Worm (Caenorhabditis elegans) whole organism, mixed stage, embryonic: Measurements from ENCODE around the gene F17C11.6.

Experiments
- M03D4.4 ChIP-seq: sonication (generic microtip); optimal IDR thresholded peaks from 2 replicates; lab custom pipeline; 2017; ENCODE audit warnings: mild to moderate bottlenecking, missing genetic modification characterization, missing compliant biosample characterization
- bed-3 ChIP-seq: fragments of 200-800 bp; sonication (Bioruptor generic); optimal IDR thresholded peaks from 3 replicates; lab custom pipeline; 2018; ENCODE audit warnings: mild to moderate bottlenecking, missing genetic modification characterization, moderate library complexity, missing compliant biosample characterization
- blmp-1 ChIP-seq: fragments of 150-350 bp; optimal IDR thresholded peaks from 2 replicates; lab custom pipeline; 2014; ENCODE audit warnings: missing biosample characterization, missing genetic modification characterization
- ceh-39 ChIP-seq: fragments of 150-350 bp; optimal IDR thresholded peaks from 2 replicates; lab custom pipeline; 2014; ENCODE audit warnings: missing biosample characterization, missing genetic modification characterization
- ceh-83 ChIP-seq: fragments of 200-800 bp; sonication (Bioruptor generic); optimal IDR thresholded peaks from 2 replicates; lab custom pipeline; 2018; ENCODE audit warnings: mild to moderate bottlenecking, missing genetic modification characterization, missing compliant biosample characterization
- ces-1 ChIP-seq: fragments of 150-350 bp; optimal IDR thresholded peaks from 2 replicates; lab custom pipeline; 2014; ENCODE audit warnings: missing biosample characterization, missing genetic modification reagents, missing genetic modification characterization
- cnd-1 ChIP-seq: fragments of 200-800 bp; sonication (Bioruptor generic); optimal IDR thresholded peaks from 2 replicates; lab custom pipeline; 2018; ENCODE audit warnings: mild to moderate bottlenecking, missing genetic modification characterization, missing compliant biosample characterization
- drap-1 ChIP-seq: fragments of 200-800 bp; sonication (Bioruptor generic); optimal IDR thresholded peaks from 3 replicates; lab custom pipeline; 2018; ENCODE audit warnings: mild to moderate bottlenecking, missing genetic modification characterization, missing compliant biosample characterization
- elt-1 ChIP-seq: sonication (generic microtip); optimal IDR thresholded peaks from 2 replicates; lab custom pipeline; 2017; ENCODE audit warnings: missing genetic modification characterization, mild to moderate bottlenecking, missing compliant biosample characterization, antibody characterized with exemption, moderate library complexity, borderline replicate concordance; ENCODE audit not compliant: insufficient read depth
- elt-3 ChIP-seq: fragments of 150-350 bp; optimal IDR thresholded peaks from 2 replicates; lab custom pipeline; 2014; ENCODE audit warnings: missing biosample characterization, missing genetic modification characterization
- flh-1 ChIP-seq: fragments of 200-800 bp; sonication (Bioruptor generic); optimal IDR thresholded peaks from 2 replicates; lab custom pipeline; 2018; ENCODE audit warnings: mild to moderate bottlenecking, missing genetic modification characterization, moderate library complexity, missing compliant biosample characterization
- hlh-1 ChIP-seq: fragments of 150-350 bp; optimal IDR thresholded peaks from 2 replicates; lab custom pipeline; 2014; ENCODE audit warnings: missing biosample characterization, missing genetic modification reagents, missing genetic modification characterization
- lin-13 ChIP-seq: fragments of 150-350 bp; optimal IDR thresholded peaks from 2 replicates; lab custom pipeline; 2014; ENCODE audit warnings: missing biosample characterization, missing genetic modification characterization
- lin-32 ChIP-seq: fragments of 200-800 bp; sonication (Bioruptor generic); optimal IDR thresholded peaks from 2 replicates; lab custom pipeline; 2018; ENCODE audit warnings: mild to moderate bottlenecking, missing genetic modification characterization, missing compliant biosample characterization
- lsy-2 ChIP-seq: fragments of 150-350 bp; optimal IDR thresholded peaks from 2 replicates; lab custom pipeline; 2014; ENCODE audit warnings: missing biosample characterization, missing genetic modification characterization
- mab-5 ChIP-seq: fragments of 150-350 bp; optimal IDR thresholded peaks from 2 replicates; lab custom pipeline; 2014; ENCODE audit warnings: missing biosample characterization, missing genetic modification characterization
- mep-1 ChIP-seq: fragments of 150-350 bp; optimal IDR thresholded peaks from 2 replicates; lab custom pipeline; 2017; ENCODE audit warnings: missing biosample characterization, missing genetic modification reagents, missing genetic modification characterization, inconsistent platforms
- mls-2 ChIP-seq: sonication (generic microtip); optimal IDR thresholded peaks from 2 replicates; lab custom pipeline; 2016; ENCODE audit warnings: mild to moderate bottlenecking, missing genetic modification characterization, moderate library complexity, missing compliant biosample characterization
- nhr-12 ChIP-seq: fragments of 150-350 bp; optimal IDR thresholded peaks from 2 replicates; lab custom pipeline; 2014; ENCODE audit warnings: missing biosample characterization, missing genetic modification characterization
- nhr-2 ChIP-seq: fragments of 150-350 bp; optimal IDR thresholded peaks from 2 replicates; lab custom pipeline; 2014; ENCODE audit warnings: missing biosample characterization, missing genetic modification characterization
- nhr-237 ChIP-seq: fragments of 150-350 bp; optimal IDR thresholded peaks from 2 replicates; lab custom pipeline; 2014; ENCODE audit warnings: missing biosample characterization, missing genetic modification characterization
- nhr-28 ChIP-seq: fragments of 150-350 bp; optimal IDR thresholded peaks from 2 replicates; lab custom pipeline; 2014; ENCODE audit warnings: missing biosample characterization, missing genetic modification characterization
- nhr-76 ChIP-seq: sonication (generic microtip); optimal IDR thresholded peaks from 2 replicates; lab custom pipeline; 2017; ENCODE audit warnings: missing biosample characterization, missing genetic modification characterization
- snpc-4 ChIP-seq: fragments of 150-350 bp; optimal IDR thresholded peaks from 2 replicates; lab custom pipeline; 2014; ENCODE audit warnings: missing biosample characterization, missing genetic modification characterization
- sptf-1 ChIP-seq: sonication (generic microtip); optimal IDR thresholded peaks from 2 replicates; lab custom pipeline; 2017; ENCODE audit warnings: mild to moderate bottlenecking, missing genetic modification characterization, moderate library complexity, missing compliant biosample characterization
- tbx-8 ChIP-seq: fragments of 200-800 bp; sonication (Bioruptor generic); optimal IDR thresholded peaks from 2 replicates; lab custom pipeline; 2018; ENCODE audit warnings: mild to moderate bottlenecking, missing genetic modification characterization, moderate library complexity, missing compliant biosample characterization
- unc-120 ChIP-seq: sonication (generic microtip); optimal IDR thresholded peaks from 2 replicates; lab custom pipeline; 2017; ENCODE audit warnings: missing genetic modification characterization, missing compliant biosample characterization; ENCODE audit not compliant: poor library complexity, severe bottlenecking
- unc-39 ChIP-seq: fragments of 150-350 bp; optimal IDR thresholded peaks from 2 replicates; lab custom pipeline; 2014; ENCODE audit warnings: missing biosample characterization, missing genetic modification characterization
- unc-62 ChIP-seq: fragments of 150-350 bp; optimal IDR thresholded peaks from 2 replicates; lab custom pipeline; 2014; ENCODE audit warnings: missing biosample characterization, missing genetic modification reagents, missing genetic modification characterization
- zip-8 ChIP-seq: fragments of 150-350 bp; optimal IDR thresholded peaks from 2 replicates; lab custom pipeline; 2014; ENCODE audit warnings: missing biosample characterization, missing genetic modification characterization
- ztf-11 ChIP-seq: fragments of 150-350 bp; optimal IDR thresholded peaks from 2 replicates; lab custom pipeline; 2014; ENCODE audit warnings: missing biosample characterization, missing genetic modification characterization

F17C11.6 gene

DNA sequence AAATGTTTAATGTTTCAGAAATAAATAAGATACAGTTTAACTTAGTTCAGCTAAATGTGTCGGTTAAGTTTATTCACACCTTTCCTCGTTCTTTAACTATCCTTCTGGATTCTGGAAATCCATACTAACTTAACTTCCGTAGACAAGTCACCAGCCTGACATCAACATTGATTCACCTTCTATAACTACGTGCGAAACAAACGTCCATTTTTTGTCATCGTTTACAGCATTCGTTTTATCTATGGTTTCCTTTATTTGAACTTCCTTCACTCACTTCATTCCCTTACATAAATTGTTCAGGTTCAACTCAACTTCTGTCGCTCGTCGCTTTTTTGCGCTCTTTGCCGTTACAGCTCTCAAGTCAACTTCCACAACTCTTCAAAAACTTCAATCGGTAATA is 13.8 kb upstream of the F17C11.6 start, which contains the start of gene F17C11.26:
F17C11.26 (plus strand) TSS at position 301 of the 400 bp plus-strand sequence.
- TF ChIP-seq nhr-76 (tag; lab: Kevin White, UChicago) (no peak), elt-3 (tag; lab: Kevin White, UChicago) (no peak), nhr-28 (tag; lab: Kevin White, UChicago) (no peak), mls-2 (tag; lab: Kevin White, UChicago) (no peak), nhr-12 (tag; lab: Kevin White, UChicago) (no peak), bed-3 (GFP tag; lab: Kevin White, UChicago) (no peak), sptf-1 (tag; lab: Kevin White, UChicago) (no peak), M03D4.4 (tag; lab: Kevin White, UChicago) (no peak), nhr-2 (tag; lab: Kevin White, UChicago) (no peak), ceh-39 (tag; lab: Kevin White, UChicago) (no peak), ces-1 (GFP tag; lab: Kevin White, UChicago) (no peak), unc-62 (no peak), mep-1 (tag; lab: Kevin White, UChicago) (no peak), nhr-237 (tag; lab: Kevin White, UChicago) (no peak)

DNA sequence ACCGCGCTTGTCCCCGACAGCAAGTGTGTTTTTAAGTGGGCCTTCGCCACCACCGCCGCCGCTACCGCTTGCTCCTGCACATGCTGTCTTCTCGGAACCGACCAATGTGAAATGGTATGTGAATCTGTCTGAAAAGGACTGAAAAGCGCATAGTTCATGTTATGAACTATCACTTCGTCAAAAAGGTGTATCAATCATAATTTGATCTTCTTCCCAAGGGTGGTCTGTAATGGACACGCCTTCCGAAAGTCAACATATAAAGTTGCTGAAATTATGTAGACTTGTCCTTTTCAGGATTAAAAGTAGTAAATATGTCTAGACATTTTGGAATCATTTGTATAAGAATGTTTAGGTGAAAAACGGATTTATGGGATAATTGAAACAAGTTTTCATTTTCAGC is 12.8 kb upstream of the F17C11.6 start, which contains the start of gene zip-9:
zip-9 (plus strand) TSS at position 301 of the 400 bp plus-strand sequence.
- TF ChIP-seq nhr-28 (tag; lab: Kevin White, UChicago) = no peak
- TF ChIP-seq flh-1 (GFP tag; lab: Kevin White, UChicago) = no peak
- TF ChIP-seq snpc-4 = no peak
- TF ChIP-seq unc-39 (tag; lab: Kevin White, UChicago) = no peak
- no peak for TF ChIP-seq sptf-1 (tag; lab: Kevin White, UChicago)
- no peak for TF ChIP-seq hlh-1
- no peak for TF ChIP-seq blmp-1 (tag; lab: Kevin White, UChicago)
- no peak for TF ChIP-seq drap-1 (GFP tag; lab: Kevin White, UChicago)
- TF ChIP-seq ceh-83 (GFP tag; lab: Kevin White, UChicago) = no peak
- TF ChIP-seq unc-62 = no peak
- no peak for TF ChIP-seq ztf-11 (tag; lab: Kevin White, UChicago)
- TF ChIP-seq mep-1 (tag; lab: Kevin White, UChicago) = no peak
- no peak for TF ChIP-seq unc-120
- no peak for TF ChIP-seq elt-3 (tag; lab: Kevin White, UChicago)
- TF ChIP-seq cnd-1 (tag; lab: Kevin White, UChicago) = no peak
- no peak for TF ChIP-seq lin-13 (tag; lab: Kevin White, UChicago)
- TF ChIP-seq elt-1 (tag; lab: Kevin White, UChicago) = no peak
- TF ChIP-seq ceh-39 (tag; lab: Kevin White, UChicago) = no peak

DNA sequence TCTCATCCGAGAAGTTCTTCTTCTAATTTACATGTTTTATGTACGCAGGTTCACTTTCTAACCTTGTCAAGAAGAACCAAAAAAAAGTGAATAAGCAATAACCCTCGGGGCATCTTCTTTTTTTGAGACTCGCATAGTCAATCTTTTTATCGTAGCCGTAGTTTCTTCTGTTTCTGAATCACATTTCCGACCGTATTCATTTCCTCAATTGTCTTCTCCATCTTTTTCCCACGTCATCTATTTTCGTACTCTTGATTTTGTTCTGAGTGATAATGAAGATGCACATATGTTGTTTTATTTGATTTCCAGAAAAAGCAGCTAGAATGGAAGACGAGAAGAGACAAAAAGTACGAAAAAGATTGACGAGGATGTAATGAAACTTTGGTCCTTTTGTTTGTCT is 10.0 kb upstream of the F17C11.6 start:
- TF ChIP-seq ztf-11 (tag; lab: Kevin White, UChicago) = no peak
- TF ChIP-seq ces-1 (GFP tag; lab: Kevin White, UChicago) = peak; percentile 28

ce11 chrV:10947210-10947609 is 7.7 kb upstream of the F17C11.6 start:
- no peak for TF ChIP-seq nhr-237 (tag; lab: Kevin White, UChicago)
- TF ChIP-seq tbx-8 (GFP tag; lab: Kevin White, UChicago) = no peak
- TF ChIP-seq ceh-83 (GFP tag; lab: Kevin White, UChicago) = no peak
- TF ChIP-seq zip-8 (tag; lab: Kevin White, UChicago) = no peak
- no peak for TF ChIP-seq ces-1 (GFP tag; lab: Kevin White, UChicago)
- TF ChIP-seq mls-2 (tag; lab: Kevin White, UChicago) = no peak
- TF ChIP-seq lsy-2 (tag; lab: Kevin White, UChicago) = no peak
- TF ChIP-seq mab-5 (tag; lab: Kevin White, UChicago) = no peak
- no peak for TF ChIP-seq mep-1 (tag; lab: Kevin White, UChicago)
- TF ChIP-seq nhr-28 (tag; lab: Kevin White, UChicago) = no peak
- TF ChIP-seq cnd-1 (tag; lab: Kevin White, UChicago) = no peak
- TF ChIP-seq bed-3 (GFP tag; lab: Kevin White, UChicago) = no peak
- no peak for TF ChIP-seq elt-1 (tag; lab: Kevin White, UChicago)
- TF ChIP-seq unc-62 = no peak
- no peak for TF ChIP-seq lin-13 (tag; lab: Kevin White, UChicago)

DNA sequence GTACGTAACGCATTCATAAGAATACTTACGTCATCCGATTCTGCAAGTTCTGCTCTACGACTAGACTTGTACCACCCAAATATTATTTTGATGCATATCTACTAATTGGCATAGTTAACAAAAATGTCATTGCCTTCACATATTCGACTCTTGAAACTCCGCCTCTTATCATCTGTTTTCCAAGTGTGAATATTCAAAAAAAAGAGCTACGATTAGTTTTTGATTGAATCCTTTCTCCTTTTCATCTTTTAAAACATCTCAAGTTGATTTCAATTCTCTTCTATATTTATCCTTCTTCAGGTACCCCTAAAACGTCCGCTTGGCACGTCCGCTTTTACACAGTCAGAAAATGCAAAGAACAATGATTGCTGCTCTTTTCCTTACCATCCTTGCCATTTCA is 7.0 kb upstream of the F17C11.6 start, which contains the start of gene F17C11.2:
F17C11.2 (plus strand) TSS at position 301 of the 400 bp plus-strand sequence.
- TF ChIP-seq lin-32 = no peak
- no peak for TF ChIP-seq bed-3 (GFP tag; lab: Kevin White, UChicago)
- TF ChIP-seq ceh-39 (tag; lab: Kevin White, UChicago) = no peak
- TF ChIP-seq, all 35 proteins: peak for 0
